Worm (Caenorhabditis elegans) whole organism, young adult: Measurements from ENCODE around the gene grl-2.

ENCODE experiments used
- B0019.2 ChIP-seq: fragments of 200-800 bp; sonication (Bioruptor generic); conservative IDR thresholded peaks from 2 replicates; pipeline ENCODE4 v1.3.6; 2022; ENCODE audit warnings: missing genetic modification reagents, missing genetic modification characterization, missing compliant biosample characterization
- F10E7.11 ChIP-seq: sonication (generic microtip); optimal IDR thresholded peaks from 2 replicates; lab custom pipeline; 2017; ENCODE audit warnings: mild to moderate bottlenecking, missing genetic modification characterization, moderate library complexity, missing compliant biosample characterization
- Y56A3A.18 ChIP-seq: fragments of 200-800 bp; sonication (Bioruptor generic); IDR thresholded peaks from 2 replicates; pipeline ENCODE4 v1.3.6; 2022; ENCODE audit warnings: missing genetic modification reagents, missing genetic modification characterization, missing compliant biosample characterization
- Y79H2A.3 ChIP-seq: fragments of 200-800 bp; sonication (Bioruptor generic); conservative IDR thresholded peaks from 2 replicates; pipeline ENCODE4 v1.3.6; 2022; ENCODE audit warnings: missing genetic modification reagents, missing genetic modification characterization, missing compliant biosample characterization
- Y95B8A.8 ChIP-seq: fragments of 200-800 bp; sonication (Bioruptor generic); IDR thresholded peaks from 2 replicates; pipeline ENCODE4 v1.3.6; 2022; ENCODE audit warnings: missing genetic modification reagents, missing genetic modification characterization, missing compliant biosample characterization
- ZK185.1 ChIP-seq: sonication (generic microtip); optimal IDR thresholded peaks from 2 replicates; lab custom pipeline; 2016; ENCODE audit warnings: mild to moderate bottlenecking, missing genetic modification characterization, missing compliant biosample characterization; ENCODE audit not compliant: poor library complexity, severe bottlenecking
- ama-1 ChIP-seq, 3 experiments: fragments of 150-350 bp in 1 of 3; sonication (generic microtip) in 2 of 3; optimal IDR thresholded peaks; 2 replicates each; lab custom pipeline; 2014 to 2018; ENCODE audit warnings: missing biosample characterization in 2 of 3, missing genetic modification characterization in 2 of 3, missing genetic modification reagents in 2 of 3
- aptf-2 ChIP-seq: fragments of 200-800 bp; sonication (Bioruptor generic); conservative IDR thresholded peaks from 2 replicates; pipeline ENCODE4 v1.3.6; 2022; ENCODE audit warnings: missing genetic modification reagents, missing genetic modification characterization, missing compliant biosample characterization
- bed-1 ChIP-seq: fragments of 200-800 bp; sonication (Bioruptor generic); IDR thresholded peaks from 2 replicates; pipeline ENCODE4 v1.3.6; 2022; ENCODE audit warnings: missing genetic modification reagents, missing genetic modification characterization, missing compliant biosample characterization
- bed-2 ChIP-seq: fragments of 200-800 bp; sonication (Bioruptor generic); IDR thresholded peaks from 2 replicates; pipeline ENCODE4 v1.3.6; 2022; ENCODE audit warnings: missing genetic modification reagents, missing genetic modification characterization, missing compliant biosample characterization
- ceh-27 ChIP-seq: fragments of 200-800 bp; sonication (Bioruptor generic); optimal IDR thresholded peaks from 2 replicates; lab custom pipeline; 2018; ENCODE audit warnings: mild to moderate bottlenecking, missing genetic modification characterization, moderate library complexity, missing compliant biosample characterization
- ceh-40 ChIP-seq: fragments of 200-800 bp; sonication (Bioruptor generic); IDR thresholded peaks from 2 replicates; pipeline ENCODE4 v1.3.6; 2022; ENCODE audit warnings: missing genetic modification characterization, missing compliant biosample characterization
- efl-1 ChIP-seq: fragments of 150-350 bp; optimal IDR thresholded peaks from 2 replicates; lab custom pipeline; 2014; ENCODE audit warnings: missing biosample characterization, missing genetic modification reagents, missing genetic modification characterization
- egl-18 ChIP-seq: fragments of 200-800 bp; sonication (Bioruptor generic); IDR thresholded peaks from 2 replicates; pipeline ENCODE4 v1.3.6; 2022; ENCODE audit warnings: missing genetic modification reagents, missing genetic modification characterization, missing compliant biosample characterization
- him-1 ChIP-seq: sonication (generic microtip); optimal IDR thresholded peaks from 2 replicates; lab custom pipeline; 2016; ENCODE audit warnings: missing genotype, missing genetic modification reagents, missing genetic modification characterization, missing compliant biosample characterization
- hlh-26 ChIP-seq: fragments of 200-800 bp; sonication (Bioruptor generic); conservative IDR thresholded peaks from 2 replicates; pipeline ENCODE4 v1.3.6; 2022; ENCODE audit warnings: missing genetic modification reagents, missing genetic modification characterization, missing compliant biosample characterization
- hmg-20 ChIP-seq: fragments of 200-800 bp; sonication (Bioruptor generic); IDR thresholded peaks from 2 replicates; pipeline ENCODE4 v1.3.6; 2022; ENCODE audit warnings: missing genetic modification reagents, missing genetic modification characterization, missing compliant biosample characterization
- hsf-1 ChIP-seq: fragments of 200-800 bp; sonication (Bioruptor generic); IDR thresholded peaks from 2 replicates; pipeline ENCODE4 v1.3.6; 2022; ENCODE audit warnings: missing genetic modification reagents, missing genetic modification characterization, missing compliant biosample characterization
- madf-10 ChIP-seq: sonication (generic microtip); optimal IDR thresholded peaks from 2 replicates; lab custom pipeline; 2016; ENCODE audit warnings: mild to moderate bottlenecking, missing genetic modification characterization, missing compliant biosample characterization
- madf-6 ChIP-seq: fragments of 200-800 bp; sonication (Bioruptor generic); IDR thresholded peaks from 2 replicates; pipeline ENCODE4 v1.3.6; 2022; ENCODE audit warnings: missing genetic modification reagents, missing genetic modification characterization, missing compliant biosample characterization
- mxl-1 ChIP-seq: sonication (generic microtip); optimal IDR thresholded peaks from 2 replicates; lab custom pipeline; 2016; ENCODE audit warnings: missing genetic modification characterization, missing compliant biosample characterization
- nfya-1 ChIP-seq: sonication (generic microtip); optimal IDR thresholded peaks from 2 replicates; lab custom pipeline; 2017; ENCODE audit warnings: antibody characterized with exemption, missing compliant biosample characterization, missing genetic modification characterization, borderline replicate concordance; ENCODE audit not compliant: insufficient read depth
- nhr-120 ChIP-seq: fragments of 200-800 bp; sonication (Bioruptor generic); IDR thresholded peaks from 2 replicates; pipeline ENCODE4 v1.3.6; 2022; ENCODE audit warnings: missing genetic modification characterization, missing compliant biosample characterization
- pbrm-1 ChIP-seq: fragments of 200-800 bp; sonication (Bioruptor generic); IDR thresholded peaks from 2 replicates; pipeline ENCODE4 v1.3.6; 2022; ENCODE audit warnings: missing genetic modification reagents, missing genetic modification characterization, missing compliant biosample characterization
- rcor-1 ChIP-seq: fragments of 200-800 bp; sonication (Bioruptor generic); IDR thresholded peaks from 2 replicates; pipeline ENCODE4 v1.3.6; 2022; ENCODE audit warnings: missing genetic modification reagents, missing genetic modification characterization, missing compliant biosample characterization
- repo-1 ChIP-seq: sonication (generic microtip); optimal IDR thresholded peaks from 2 replicates; lab custom pipeline; 2017; ENCODE audit warnings: mild to moderate bottlenecking, missing genetic modification characterization, missing compliant biosample characterization
- rpc-1 ChIP-seq, 2 experiments: fragments of 150-350 bp in 1 of 2; sonication (generic microtip) in 1 of 2; optimal IDR thresholded peaks; 2 replicates each; lab custom pipeline; 2014 to 2018; ENCODE audit warnings: missing biosample characterization in 1 of 2, missing genetic modification characterization in 1 of 2, missing genetic modification reagents in 1 of 2, missing genotype in 1 of 2
- zfh-2 ChIP-seq: fragments of 200-800 bp; sonication (Bioruptor generic); conservative IDR thresholded peaks from 2 replicates; pipeline ENCODE4 v1.3.6; 2022; ENCODE audit warnings: missing genetic modification reagents, missing genetic modification characterization, missing compliant biosample characterization
- zim-3 ChIP-seq: sonication (generic microtip); optimal IDR thresholded peaks from 2 replicates; lab custom pipeline; 2017; ENCODE audit warnings: mild to moderate bottlenecking, missing genetic modification characterization, moderate library complexity, missing compliant biosample characterization
- ztf-18 ChIP-seq: sonication (generic microtip); optimal IDR thresholded peaks from 2 replicates; lab custom pipeline; 2016; ENCODE audit warnings: missing genotype, mild to moderate bottlenecking, missing genetic modification characterization, missing compliant biosample characterization
- ztf-25 ChIP-seq: fragments of 200-800 bp; sonication (Bioruptor generic); IDR thresholded peaks from 2 replicates; pipeline ENCODE4 v1.3.6; 2022; ENCODE audit warnings: missing genetic modification reagents, missing genetic modification characterization, missing compliant biosample characterization
- ztf-3 ChIP-seq: fragments of 200-800 bp; sonication (Bioruptor generic); optimal IDR thresholded peaks from 2 replicates; lab custom pipeline; 2018; ENCODE audit warnings: mild to moderate bottlenecking, missing genetic modification characterization, missing compliant biosample characterization

grl-2 gene

ce11 chrV:12954261-12954660 lies 9.4 kb downstream of the grl-2 start:
- TF ChIP-seq pbrm-1 (GFP tag; lab: Robert Waterston, UW) (no peak), ztf-3 (no peak), hsf-1 (GFP tag; lab: Robert Waterston, UW) (no peak), B0019.2 (GFP tag; lab: Robert Waterston, UW) (no peak), repo-1 (no peak), ceh-40 (GFP tag; lab: Robert Waterston, UW) (no peak), zim-3 (no peak), egl-18 (GFP tag; lab: Robert Waterston, UW) (no peak), rcor-1 (GFP tag; lab: Robert Waterston, UW) (no peak), zfh-2 (no peak)

ce11 chrV:12961085-12961560 lies 16.2 kb downstream of the grl-2 start, which contains the start of gene mpst-7:
Gene mpst-7, minus strand, starts transcription at chrV:12961135.
- TF ChIP-seq efl-1 (GFP tag; lab: Kevin White, UChicago) (peak; percentile 57), hlh-26 (no peak), bed-2 (no peak), ceh-27 (GFP tag; lab: Kevin White, UChicago) (no peak), madf-6 (GFP tag; lab: Robert Waterston, UW) (peak; percentile 36; the same call in 1 of the 2 replicates), nfya-1 (no peak)

ce11 chrV:12963192-12963591 lies 18.3 kb downstream of the grl-2 start, which contains the start of gene hrg-9:
Gene hrg-9, minus strand, starts transcription at chrV:12963343.
- TF ChIP-seq nhr-120 (GFP tag; lab: Robert Waterston, UW) = no peak
- TF ChIP-seq bed-1 (GFP tag; lab: Robert Waterston, UW) = no peak
- TF ChIP-seq ama-1 (optimal IDR thresholded peaks at IDR 0.05; lab: Kevin White, UChicago) = no peak
- TF ChIP-seq ama-1 (GFP tag; optimal IDR thresholded peaks at IDR 0.05; lab: Kevin White, UChicago) = no peak
- no peak for TF ChIP-seq ztf-18 (tag; lab: Kevin White, UChicago)
- no peak for TF ChIP-seq F10E7.11 (tag; lab: Kevin White, UChicago)
- no peak for TF ChIP-seq mxl-1 (tag; lab: Kevin White, UChicago)
- no peak for TF ChIP-seq him-1 (tag; lab: Kevin White, UChicago)
- TF ChIP-seq Y79H2A.3 = no peak
- no peak for TF ChIP-seq pbrm-1 (GFP tag; lab: Robert Waterston, UW)
- no peak for TF ChIP-seq ztf-25 (GFP tag; lab: Robert Waterston, UW)
- TF ChIP-seq, all 124 proteins: peak for 0

- no peak for TF ChIP-seq hmg-20 (GFP tag; lab: Robert Waterston, UW)
- no peak for TF ChIP-seq rpc-1 (optimal IDR thresholded peaks at IDR 0.05; lab: Kevin White, UChicago)
- TF ChIP-seq rpc-1 (tag; optimal IDR thresholded peaks at IDR 0.05; lab: Kevin White, UChicago) = no peak
- no peak for TF ChIP-seq aptf-2
- no peak for TF ChIP-seq Y95B8A.8 (GFP tag; lab: Robert Waterston, UW)
- TF ChIP-seq Y56A3A.18 (GFP tag; lab: Robert Waterston, UW) = no peak
- TF ChIP-seq ZK185.1 (tag; lab: Kevin White, UChicago) = no peak
- TF ChIP-seq B0019.2 (GFP tag; lab: Robert Waterston, UW) = no peak
Measured at ce11 chrV:12964076-12964475, 19.2 kb downstream of the grl-2 start, which contains the start of gene srd-35. Gene srd-35, plus strand, starts transcription at chrV:12964376.

- TF ChIP-seq madf-10 (tag; lab: Kevin White, UChicago) (no peak), ztf-18 (tag; lab: Kevin White, UChicago) (no peak)
- TF ChIP-seq, all 124 proteins: peak for 0
Measured at ce11 chrV:12967110-12967509, 22.2 kb downstream of the grl-2 start, which contains the start of gene R186.3. Gene R186.3, minus strand, starts transcription at chrV:12967210.
